Fruit fly (Drosophila melanogaster): ENCODE data around the gene CG5004.

CG5004 gene

DNA sequence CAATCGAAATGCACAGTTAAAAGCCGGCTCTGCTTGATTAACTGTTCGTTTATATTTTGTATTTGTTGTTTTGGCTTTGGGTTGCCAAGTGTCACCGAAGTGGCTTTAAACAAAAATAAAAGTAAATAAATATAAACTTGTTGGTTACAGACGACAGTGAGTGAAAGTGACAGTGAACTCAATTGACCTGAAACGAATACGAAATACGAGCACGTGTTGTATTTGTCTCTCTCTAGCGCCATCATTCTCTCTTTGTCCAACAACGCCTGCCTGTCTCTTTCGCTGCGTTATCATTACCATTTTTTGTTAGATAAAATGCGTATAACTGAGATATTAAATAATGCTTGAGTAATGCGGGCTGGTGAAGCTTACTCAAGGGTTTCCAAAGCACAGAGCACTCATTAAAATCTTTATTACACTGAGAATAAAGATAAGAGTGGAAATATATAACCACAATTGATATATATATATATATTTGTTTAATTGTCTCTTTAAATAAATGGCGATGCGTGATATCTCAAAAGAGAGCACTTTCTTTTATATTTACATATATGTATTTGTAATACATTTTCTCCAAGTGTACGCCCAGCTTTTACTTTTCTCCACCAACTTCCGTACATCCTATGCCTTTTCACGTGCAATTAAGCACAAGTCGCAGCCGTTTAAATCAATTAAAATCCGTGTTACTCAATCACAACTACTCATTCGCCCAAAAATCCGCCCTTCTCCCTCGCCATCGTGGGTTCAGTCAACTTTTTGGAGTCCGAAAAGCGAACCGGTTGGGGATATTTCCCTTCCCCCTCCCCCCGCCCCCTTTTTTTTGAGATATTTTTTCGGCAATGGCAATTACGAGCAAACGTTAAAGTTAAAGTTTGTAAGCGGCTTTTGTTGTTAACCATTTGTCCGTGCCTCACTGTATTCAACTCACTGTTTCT lies 74.1 kb downstream of the CG5004 start (continued):
- TF ChIP-seq HLH4C (GFP tag; IDR thresholded peaks at IDR 0.05; ENCODE audit: partially characterized antibody) (no peak), fd64A (GFP tag; optimal IDR thresholded peaks at IDR 0.05) (no peak), mam (GFP tag; optimal IDR thresholded peaks at IDR 0.05) (no peak), tll (GFP tag; optimal IDR thresholded peaks at IDR 0.05) (no peak), CG30431 (GFP tag; optimal IDR thresholded peaks at IDR 0.05) (no peak), jigr1 (GFP tag; IDR thresholded peaks at IDR 0.05) (no peak), az2 (GFP tag; optimal IDR thresholded peaks at IDR 0.05) (peak; percentile 5), CG7786 (GFP tag; optimal IDR thresholded peaks at IDR 0.05) (no peak), rib (GFP tag; IDR thresholded peaks at IDR 0.05) (no peak), CG1832 (GFP tag; optimal IDR thresholded peaks at IDR 0.05) (no peak), CG9437 (GFP tag; optimal IDR thresholded peaks at IDR 0.05) (no peak), Sin3A (optimal IDR thresholded peaks at IDR 0.05) (no peak), CG10274 (GFP tag; optimal IDR thresholded peaks at IDR 0.05) (no peak), sob (GFP tag; IDR thresholded peaks at IDR 0.05) (no peak), odd (GFP tag; optimal IDR thresholded peaks at IDR 0.05) (no peak), Mrtf (GFP tag; IDR thresholded peaks at IDR 0.05) (no peak), TFAM (GFP tag; optimal IDR thresholded peaks at IDR 0.05) (no peak), salm (tag; optimal IDR thresholded peaks at IDR 0.05) (no peak), CG10366 (GFP tag; IDR thresholded peaks at IDR 0.05) (0 out of 2 replicates have a peak, but pooled peaks have one; percentile 7), CG15696 (tag; optimal IDR thresholded peaks at IDR 0.05) (no peak), tup (GFP tag; optimal IDR thresholded peaks at IDR 0.05) (no peak), prd (optimal IDR thresholded peaks at IDR 0.05) (no peak), prd (GFP tag; IDR thresholded peaks at IDR 0.05) (peak; percentile 21; the same call in 1 of the 3 replicates), E2f2 (GFP tag; IDR thresholded peaks at IDR 0.05) (no peak), CrebB (tag; optimal IDR thresholded peaks at IDR 0.05) (no peak), CG11560 (tag; IDR thresholded peaks at IDR 0.05) (no peak), aop (GFP tag; IDR thresholded peaks at IDR 0.05) (no peak), hkb (optimal IDR thresholded peaks at IDR 0.05) (no peak), hkb (GFP tag; IDR thresholded peaks at IDR 0.05) (peak; percentile 52; the same call in 1 of the 2 replicates), Dip3 (GFP tag; optimal IDR thresholded peaks at IDR 0.05) (no peak), gcm (GFP tag; optimal IDR thresholded peaks at IDR 0.05) (peak; percentile 43), CG7745 (tag; optimal IDR thresholded peaks at IDR 0.05) (no peak), CG30020 (tag; optimal IDR thresholded peaks at IDR 0.05) (no peak), Tbp (GFP tag; optimal IDR thresholded peaks at IDR 0.05) (no peak), ham (GFP tag; IDR thresholded peaks at IDR 0.05) (no peak), CG2199 (GFP tag; IDR thresholded peaks at IDR 0.05) (no peak), amos (GFP tag; IDR thresholded peaks at IDR 0.05; ENCODE audit: partially characterized antibody) (no peak), Dp (GFP tag; optimal IDR thresholded peaks at IDR 0.05) (no peak), Abd-B (GFP tag; optimal IDR thresholded peaks at IDR 0.05) (no peak), Fer1 (GFP tag; optimal IDR thresholded peaks at IDR 0.05) (no peak), CG32532 (GFP tag; IDR thresholded peaks at IDR 0.05) (peak; percentile 36; the same call in 1 of the 2 replicates), Hr51 (GFP tag; optimal IDR thresholded peaks at IDR 0.05) (peak in 1 of 2 experiments; percentile 43), CG4707 (GFP tag; optimal IDR thresholded peaks at IDR 0.05) (no peak), tna (GFP tag; IDR thresholded peaks at IDR 0.05; ENCODE audit: partially characterized antibody) (no peak), CG10431 (GFP tag; optimal IDR thresholded peaks at IDR 0.05) (no peak), D (optimal IDR thresholded peaks at IDR 0.05) (no peak), D (GFP tag; optimal IDR thresholded peaks at IDR 0.05) (no peak), CG7556 (GFP tag; optimal IDR thresholded peaks at IDR 0.05) (no peak), CG31441 (GFP tag; IDR thresholded peaks at IDR 0.05) (peak; percentile 57), Atf-2 (GFP tag; optimal IDR thresholded peaks at IDR 0.05) (no peak)

All from whole organism, embryonic.